Worm (Caenorhabditis elegans) whole organism, young adult: ENCODE data around the gene clec-163.

Experiments used
- C06A6.2 ChIP-seq: fragments of 200-800 bp; sonication (Bioruptor generic); conservative IDR thresholded peaks from 2 replicates; pipeline ENCODE4 v1.3.6; 2022; ENCODE audit warnings: missing genetic modification characterization, missing compliant biosample characterization
- C17E4.6 ChIP-seq: fragments of 200-800 bp; sonication (Bioruptor generic); IDR thresholded peaks from 2 replicates; pipeline ENCODE4 v1.3.6; 2022; ENCODE audit warnings: missing genetic modification reagents, missing genetic modification characterization, missing compliant biosample characterization
- F33H1.4 ChIP-seq: fragments of 200-800 bp; sonication (Bioruptor generic); IDR thresholded peaks from 2 replicates; pipeline ENCODE4 v1.3.6; 2022; ENCODE audit warnings: missing genetic modification reagents, missing genetic modification characterization, missing compliant biosample characterization
- F57A8.1 ChIP-seq: fragments of 200-800 bp; sonication (Bioruptor generic); optimal IDR thresholded peaks from 2 replicates; lab custom pipeline; 2018; ENCODE audit warnings: mild to moderate bottlenecking, missing genetic modification characterization, moderate library complexity, missing compliant biosample characterization
- F57C9.4 ChIP-seq: sonication (generic microtip); optimal IDR thresholded peaks from 2 replicates; lab custom pipeline; 2017; ENCODE audit warnings: mild to moderate bottlenecking, missing genetic modification characterization, missing compliant biosample characterization
- K12H6.12 ChIP-seq: fragments of 200-800 bp; sonication (Bioruptor generic); optimal IDR thresholded peaks from 2 replicates; lab custom pipeline; 2018; ENCODE audit warnings: mild to moderate bottlenecking, missing genetic modification characterization, missing compliant biosample characterization
- Y79H2A.3 ChIP-seq: fragments of 200-800 bp; sonication (Bioruptor generic); conservative IDR thresholded peaks from 2 replicates; pipeline ENCODE4 v1.3.6; 2022; ENCODE audit warnings: missing genetic modification reagents, missing genetic modification characterization, missing compliant biosample characterization
- Y95B8A.8 ChIP-seq: fragments of 200-800 bp; sonication (Bioruptor generic); IDR thresholded peaks from 2 replicates; pipeline ENCODE4 v1.3.6; 2022; ENCODE audit warnings: missing genetic modification reagents, missing genetic modification characterization, missing compliant biosample characterization
- ZK185.1 ChIP-seq: sonication (generic microtip); optimal IDR thresholded peaks from 2 replicates; lab custom pipeline; 2016; ENCODE audit warnings: mild to moderate bottlenecking, missing genetic modification characterization, missing compliant biosample characterization; ENCODE audit not compliant: poor library complexity, severe bottlenecking
- ama-1 ChIP-seq, 3 experiments: fragments of 150-350 bp in 1 of 3; sonication (generic microtip) in 2 of 3; optimal IDR thresholded peaks; 2 replicates each; lab custom pipeline; 2014 to 2018; ENCODE audit warnings: missing biosample characterization in 2 of 3, missing genetic modification characterization in 2 of 3, missing genetic modification reagents in 2 of 3
- aptf-2 ChIP-seq: fragments of 200-800 bp; sonication (Bioruptor generic); conservative IDR thresholded peaks from 2 replicates; pipeline ENCODE4 v1.3.6; 2022; ENCODE audit warnings: missing genetic modification reagents, missing genetic modification characterization, missing compliant biosample characterization
- aptf-3 ChIP-seq: fragments of 200-800 bp; sonication (Bioruptor generic); IDR thresholded peaks from 2 replicates; pipeline ENCODE4 v1.3.6; 2022; ENCODE audit warnings: missing genetic modification characterization, missing compliant biosample characterization
- atf-7 ChIP-seq: sonication (generic microtip); optimal IDR thresholded peaks from 2 replicates; lab custom pipeline; 2017; ENCODE audit warnings: mild to moderate bottlenecking, missing genetic modification characterization, missing compliant biosample characterization
- bed-1 ChIP-seq: fragments of 200-800 bp; sonication (Bioruptor generic); IDR thresholded peaks from 2 replicates; pipeline ENCODE4 v1.3.6; 2022; ENCODE audit warnings: missing genetic modification reagents, missing genetic modification characterization, missing compliant biosample characterization
- ccch-3 ChIP-seq: fragments of 200-800 bp; sonication (Bioruptor generic); optimal IDR thresholded peaks from 2 replicates; lab custom pipeline; 2018; ENCODE audit warnings: mild to moderate bottlenecking, missing genetic modification characterization, missing compliant biosample characterization
- cebp-2 ChIP-seq: fragments of 200-800 bp; sonication (Bioruptor generic); IDR thresholded peaks from 2 replicates; pipeline ENCODE4 v1.3.6; 2022; ENCODE audit warnings: missing genetic modification characterization, missing compliant biosample characterization
- ceh-100 ChIP-seq: fragments of 200-800 bp; sonication (Bioruptor generic); IDR thresholded peaks from 2 replicates; pipeline ENCODE4 v1.3.6; 2022; ENCODE audit warnings: missing genetic modification reagents, missing genetic modification characterization, missing compliant biosample characterization
- ceh-27 ChIP-seq: fragments of 200-800 bp; sonication (Bioruptor generic); optimal IDR thresholded peaks from 2 replicates; lab custom pipeline; 2018; ENCODE audit warnings: mild to moderate bottlenecking, missing genetic modification characterization, moderate library complexity, missing compliant biosample characterization
- ceh-58 ChIP-seq: fragments of 200-800 bp; sonication (Bioruptor generic); IDR thresholded peaks from 2 replicates; pipeline ENCODE4 v1.3.6; 2022; ENCODE audit warnings: missing genetic modification characterization, missing compliant biosample characterization
- ceh-79 ChIP-seq: sonication (generic microtip); optimal IDR thresholded peaks from 2 replicates; lab custom pipeline; 2017; ENCODE audit warnings: mild to moderate bottlenecking, missing genetic modification characterization, missing compliant biosample characterization
- dox-1 ChIP-seq: fragments of 200-800 bp; sonication (Bioruptor generic); IDR thresholded peaks from 2 replicates; pipeline ENCODE4 v1.3.6; 2022; ENCODE audit warnings: missing genetic modification reagents, missing genetic modification characterization, missing compliant biosample characterization
- dpff-1 ChIP-seq: sonication (generic microtip); optimal IDR thresholded peaks from 2 replicates; lab custom pipeline; 2017; ENCODE audit warnings: mild to moderate bottlenecking, missing genetic modification characterization, missing compliant biosample characterization
- egrh-3 ChIP-seq: fragments of 200-800 bp; sonication (Bioruptor generic); IDR thresholded peaks from 2 replicates; pipeline ENCODE4 v1.3.6; 2022; ENCODE audit warnings: missing genetic modification reagents, missing genetic modification characterization, missing compliant biosample characterization
- ets-4 ChIP-seq: fragments of 200-800 bp; sonication (Bioruptor generic); optimal IDR thresholded peaks from 2 replicates; lab custom pipeline; 2018; ENCODE audit warnings: mild to moderate bottlenecking, missing genetic modification characterization, missing compliant biosample characterization
- fkh-3 ChIP-seq: sonication (generic microtip); optimal IDR thresholded peaks from 2 replicates; lab custom pipeline; 2016; ENCODE audit warnings: mild to moderate bottlenecking, missing genetic modification characterization, missing compliant biosample characterization
- hmg-20 ChIP-seq: fragments of 200-800 bp; sonication (Bioruptor generic); IDR thresholded peaks from 2 replicates; pipeline ENCODE4 v1.3.6; 2022; ENCODE audit warnings: missing genetic modification reagents, missing genetic modification characterization, missing compliant biosample characterization
- lin-26 ChIP-seq: fragments of 200-800 bp; sonication (Bioruptor generic); IDR thresholded peaks from 2 replicates; pipeline ENCODE4 v1.3.6; 2022; ENCODE audit warnings: missing genetic modification reagents, missing genetic modification characterization, missing compliant biosample characterization
- lin-40 ChIP-seq: sonication (generic microtip); optimal IDR thresholded peaks from 2 replicates; lab custom pipeline; 2016; ENCODE audit warnings: missing genetic modification characterization, mild to moderate bottlenecking, missing compliant biosample characterization, missing genotype, missing genetic modification reagents
- lsy-27 ChIP-seq: sonication (generic microtip); optimal IDR thresholded peaks from 2 replicates; lab custom pipeline; 2017; ENCODE audit warnings: missing genetic modification characterization, mild to moderate bottlenecking, missing compliant biosample characterization, antibody characterized with exemption, missing genotype, borderline replicate concordance; ENCODE audit not compliant: insufficient read depth
- madf-10 ChIP-seq: sonication (generic microtip); optimal IDR thresholded peaks from 2 replicates; lab custom pipeline; 2016; ENCODE audit warnings: mild to moderate bottlenecking, missing genetic modification characterization, missing compliant biosample characterization
- madf-3 ChIP-seq: fragments of 200-800 bp; sonication (Bioruptor generic); IDR thresholded peaks from 2 replicates; pipeline ENCODE4 v1.3.6; 2022; ENCODE audit warnings: missing genetic modification reagents, missing genetic modification characterization, missing compliant biosample characterization
- madf-8 ChIP-seq: fragments of 200-800 bp; sonication (Bioruptor generic); conservative IDR thresholded peaks from 2 replicates; pipeline ENCODE4 v1.3.6; 2022; ENCODE audit warnings: missing genetic modification reagents, missing genetic modification characterization, missing compliant biosample characterization
- mcd-1 ChIP-seq: fragments of 200-800 bp; sonication (Bioruptor generic); IDR thresholded peaks from 2 replicates; pipeline ENCODE4 v1.3.6; 2022; ENCODE audit warnings: missing genetic modification reagents, missing genetic modification characterization, missing compliant biosample characterization
- nfya-1 ChIP-seq: sonication (generic microtip); optimal IDR thresholded peaks from 2 replicates; lab custom pipeline; 2017; ENCODE audit warnings: antibody characterized with exemption, missing compliant biosample characterization, missing genetic modification characterization, borderline replicate concordance; ENCODE audit not compliant: insufficient read depth
- nfya-2 ChIP-seq: fragments of 200-800 bp; sonication (Bioruptor generic); IDR thresholded peaks from 2 replicates; pipeline ENCODE4 v1.3.6; 2022; ENCODE audit warnings: missing genetic modification reagents, missing genetic modification characterization, missing compliant biosample characterization
- nfyb-1 ChIP-seq: fragments of 200-800 bp; sonication (Bioruptor generic); IDR thresholded peaks from 2 replicates; pipeline ENCODE4 v1.3.6; 2022; ENCODE audit warnings: missing genetic modification reagents, missing genetic modification characterization, missing compliant biosample characterization
- nhr-120 ChIP-seq: fragments of 200-800 bp; sonication (Bioruptor generic); IDR thresholded peaks from 2 replicates; pipeline ENCODE4 v1.3.6; 2022; ENCODE audit warnings: missing genetic modification characterization, missing compliant biosample characterization
- nhr-80 ChIP-seq: sonication (generic microtip); optimal IDR thresholded peaks from 2 replicates; lab custom pipeline; 2016; ENCODE audit warnings: missing genetic modification characterization, missing compliant biosample characterization
- nhr-90 ChIP-seq: sonication (generic microtip); optimal IDR thresholded peaks from 2 replicates; lab custom pipeline; 2016; ENCODE audit warnings: missing genotype, mild to moderate bottlenecking, missing genetic modification characterization, missing compliant biosample characterization
- repo-1 ChIP-seq: sonication (generic microtip); optimal IDR thresholded peaks from 2 replicates; lab custom pipeline; 2017; ENCODE audit warnings: mild to moderate bottlenecking, missing genetic modification characterization, missing compliant biosample characterization
- snpc-4 ChIP-seq, 5 experiments: fragments of 150-350 bp in 1 of 5; sonication (generic microtip) in 4 of 5; optimal IDR thresholded peaks; 2 replicates each; lab custom pipeline; 2014 to 2018; ENCODE audit warnings: missing genetic modification characterization in 5 of 5, missing biosample characterization in 3 of 5, antibody characterized with exemption in 2 of 5, mild to moderate bottlenecking in 2 of 5, missing compliant biosample characterization in 2 of 5, missing genotype in 2 of 5, moderate library complexity in 2 of 5, missing genetic modification reagents in 1 of 5
- sptf-2 ChIP-seq: fragments of 200-800 bp; sonication (Bioruptor generic); optimal IDR thresholded peaks from 2 replicates; lab custom pipeline; 2018; ENCODE audit warnings: mild to moderate bottlenecking, missing genetic modification characterization, missing compliant biosample characterization
- tbp1 ChIP-seq: fragments of 200-800 bp; sonication (Bioruptor generic); optimal IDR thresholded peaks from 2 replicates; lab custom pipeline; 2018; ENCODE audit warnings: mild to moderate bottlenecking, missing genetic modification characterization, missing compliant biosample characterization
- tlf-1 ChIP-seq: fragments of 200-800 bp; sonication (Bioruptor generic); optimal IDR thresholded peaks from 2 replicates; lab custom pipeline; 2018; ENCODE audit warnings: mild to moderate bottlenecking, missing genetic modification characterization, missing compliant biosample characterization
- unc-130 ChIP-seq: sonication (generic microtip); optimal IDR thresholded peaks from 2 replicates; lab custom pipeline; 2016; ENCODE audit warnings: missing genetic modification reagents, missing genetic modification characterization, missing compliant biosample characterization
- zfh-2 ChIP-seq: fragments of 200-800 bp; sonication (Bioruptor generic); conservative IDR thresholded peaks from 2 replicates; pipeline ENCODE4 v1.3.6; 2022; ENCODE audit warnings: missing genetic modification reagents, missing genetic modification characterization, missing compliant biosample characterization
- zim-3 ChIP-seq: sonication (generic microtip); optimal IDR thresholded peaks from 2 replicates; lab custom pipeline; 2017; ENCODE audit warnings: mild to moderate bottlenecking, missing genetic modification characterization, moderate library complexity, missing compliant biosample characterization
- ztf-22 ChIP-seq: fragments of 200-800 bp; sonication (Bioruptor generic); optimal IDR thresholded peaks from 2 replicates; lab custom pipeline; 2018; ENCODE audit warnings: mild to moderate bottlenecking, missing genetic modification characterization, moderate library complexity, missing compliant biosample characterization
- ztf-26 ChIP-seq: sonication (generic microtip); optimal IDR thresholded peaks from 2 replicates; lab custom pipeline; 2017; ENCODE audit warnings: missing genetic modification characterization, missing compliant biosample characterization
- ztf-3 ChIP-seq: fragments of 200-800 bp; sonication (Bioruptor generic); optimal IDR thresholded peaks from 2 replicates; lab custom pipeline; 2018; ENCODE audit warnings: mild to moderate bottlenecking, missing genetic modification characterization, missing compliant biosample characterization

The clec-163 gene

DNA sequence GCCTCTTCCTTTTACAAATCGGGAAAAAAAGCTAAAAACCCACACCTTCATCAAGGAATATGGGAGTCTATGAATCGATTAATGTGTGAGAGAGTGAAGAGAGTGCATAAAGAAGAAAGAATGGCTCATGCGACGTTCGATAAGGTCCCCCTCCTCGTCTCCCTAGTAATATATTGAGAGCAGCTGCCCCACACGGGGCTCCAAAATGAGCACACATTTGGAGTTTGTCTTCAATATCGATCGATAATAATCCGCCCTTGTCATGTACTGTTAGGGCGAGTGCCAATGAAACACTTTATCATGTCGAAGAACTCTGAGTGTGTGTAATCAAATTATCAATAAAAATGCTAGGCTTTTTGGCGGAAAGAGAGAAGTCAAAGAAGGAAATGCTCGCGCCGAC, 25.1 kb downstream of the clec-163 start:
- 0 out of 2 replicates have a peak, but pooled peaks have one; percentile 23 for TF ChIP-seq dox-1
- peak; percentile 29 for TF ChIP-seq ama-1 (optimal IDR thresholded peaks at IDR 0.05; lab: Kevin White, UChicago)
- no peak for TF ChIP-seq ama-1 (GFP tag; optimal IDR thresholded peaks at IDR 0.05; lab: Kevin White, UChicago)
- no peak for TF ChIP-seq madf-8 (GFP tag; lab: Robert Waterston, UW)
- no peak for TF ChIP-seq ccch-3 (GFP tag; lab: Kevin White, UChicago)
- 0 out of 2 replicates have a peak, but pooled peaks have one; percentile 51 for TF ChIP-seq aptf-3 (GFP tag; lab: Robert Waterston, UW)
- TF ChIP-seq nfyb-1 (GFP tag; lab: Robert Waterston, UW): no peak
- TF ChIP-seq ztf-26 (tag; lab: Kevin White, UChicago): no peak
- TF ChIP-seq madf-10 (tag; lab: Kevin White, UChicago): no peak
- no peak for TF ChIP-seq aptf-2 (GFP tag; lab: Robert Waterston, UW)
- TF ChIP-seq F57A8.1 (GFP tag; lab: Kevin White, UChicago): no peak
- TF ChIP-seq F57C9.4 (tag; lab: Kevin White, UChicago): no peak
- no peak for TF ChIP-seq dpff-1 (tag; lab: Kevin White, UChicago)
- no peak for TF ChIP-seq ceh-58 (GFP tag; lab: Robert Waterston, UW)
- 0 out of 2 replicates have a peak, but pooled peaks have one; percentile 8 for TF ChIP-seq lin-26
- no peak for TF ChIP-seq atf-7 (tag; lab: Kevin White, UChicago)
- TF ChIP-seq zim-3: no peak
- no peak for TF ChIP-seq tbp1 (GFP tag; lab: Kevin White, UChicago)
- TF ChIP-seq unc-130 (GFP tag; lab: Kevin White, UChicago): no peak
- TF ChIP-seq Y95B8A.8 (GFP tag; lab: Robert Waterston, UW): no peak
- TF ChIP-seq madf-3: no peak
- TF ChIP-seq cebp-2: peak; percentile 29; the same call in 1 of the 2 replicates
- TF ChIP-seq Y79H2A.3: no peak
- no peak for TF ChIP-seq nfya-2
- TF ChIP-seq repo-1: no peak
- no peak for TF ChIP-seq ceh-79
- no peak for TF ChIP-seq fkh-3 (tag; lab: Kevin White, UChicago)
- no peak for TF ChIP-seq ztf-3
- no peak for TF ChIP-seq nfya-1 (tag; lab: Kevin White, UChicago)
- TF ChIP-seq nhr-120: no peak
- no peak for TF ChIP-seq egrh-3 (GFP tag; lab: Robert Waterston, UW)
- no peak for TF ChIP-seq C06A6.2 (GFP tag; lab: Robert Waterston, UW)
- no peak for TF ChIP-seq ceh-100 (GFP tag; lab: Robert Waterston, UW)
- TF ChIP-seq ztf-22 (GFP tag; lab: Kevin White, UChicago): no peak
- no peak for TF ChIP-seq F33H1.4 (GFP tag; lab: Robert Waterston, UW)
- TF ChIP-seq lsy-27: no peak
- TF ChIP-seq nhr-90 (tag; lab: Kevin White, UChicago): no peak
- TF ChIP-seq nhr-80 (tag; lab: Kevin White, UChicago): peak; percentile 42
- TF ChIP-seq snpc-4 (GFP tag; optimal IDR thresholded peaks at IDR 0.05; lab: Kevin White, UChicago): no peak
- no peak for TF ChIP-seq snpc-4 (tag; optimal IDR thresholded peaks at IDR 0.05; lab: Kevin White, UChicago)
- no peak for TF ChIP-seq bed-1 (GFP tag; lab: Robert Waterston, UW)

DNA sequence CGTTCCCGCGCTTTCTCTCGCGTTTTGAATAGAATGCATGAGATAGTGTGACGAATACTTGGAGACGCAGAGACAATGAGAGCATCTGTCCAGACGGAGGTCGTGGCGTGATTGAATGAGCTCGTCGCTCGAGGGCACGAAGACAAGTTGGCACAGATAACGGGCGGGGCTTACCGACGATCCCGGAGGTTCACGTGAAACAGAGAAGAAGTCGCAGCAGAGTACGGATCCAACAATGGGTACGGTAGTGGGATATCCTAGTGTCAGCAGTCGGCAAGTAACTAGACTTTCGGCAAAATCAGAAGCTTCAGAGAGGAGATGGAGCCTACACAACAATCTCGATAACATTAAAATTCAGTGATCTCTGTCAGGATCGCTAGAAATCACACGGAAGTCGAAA, 25.6 kb downstream of the clec-163 start:
- TF ChIP-seq nhr-90 (tag; lab: Kevin White, UChicago) (peak; percentile 20), F57C9.4 (tag; lab: Kevin White, UChicago) (no peak), ets-4 (no peak), sptf-2 (no peak), C17E4.6 (GFP tag; lab: Robert Waterston, UW) (no peak), lin-40 (tag; lab: Kevin White, UChicago) (no peak), tlf-1 (GFP tag; lab: Kevin White, UChicago) (no peak), zfh-2 (peak; percentile 82), ztf-26 (tag; lab: Kevin White, UChicago) (no peak), K12H6.12 (tag; lab: Kevin White, UChicago) (peak; percentile 52), repo-1 (no peak), ceh-27 (GFP tag; lab: Kevin White, UChicago) (no peak), mcd-1 (peak; percentile 35; the same call in 1 of the 2 replicates), hmg-20 (no peak), ZK185.1 (no peak)
